Worm (Caenorhabditis elegans): ENCODE data around the gene F49E12.12.

DNA sequence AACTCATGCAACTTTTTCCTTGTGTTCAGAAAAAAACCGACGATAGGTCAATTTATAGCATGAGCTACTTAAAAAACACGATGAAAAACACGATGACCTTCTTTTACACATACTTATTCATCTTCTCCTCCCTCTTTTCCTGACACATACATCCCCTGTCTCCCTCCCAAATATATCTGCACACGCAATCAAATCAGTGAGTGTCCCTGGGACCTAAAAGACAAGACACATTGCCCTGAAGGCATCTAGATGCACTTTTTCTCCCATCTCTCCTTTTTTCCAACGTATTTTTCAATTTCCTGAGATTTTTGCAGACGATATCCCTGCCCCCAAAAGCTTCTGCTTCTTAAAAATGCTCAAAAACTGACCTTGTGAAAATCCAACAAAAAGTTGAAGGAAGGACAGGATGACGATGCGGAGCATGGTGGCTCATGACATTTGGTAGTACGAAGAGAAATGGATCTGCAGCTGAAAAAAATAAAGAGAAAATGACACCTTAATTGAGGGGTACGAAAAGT is 27.0 kb upstream of the F49E12.12 start, which contains the start of gene C26D10.6:
- TF ChIP-seq ama-1 (optimal IDR thresholded peaks at IDR 0.05) (no peak), tbx-2 (tag; optimal IDR thresholded peaks at IDR 0.05) (no peak), fkh-10 (GFP tag; optimal IDR thresholded peaks at IDR 0.05) (no peak), madf-2 (tag; optimal IDR thresholded peaks at IDR 0.05) (no peak)

Measured in whole organism, late embryonic.